Fruit fly (Drosophila melanogaster): ENCODE data around the gene Mst84Da.

The Mst84Da gene

dm6 chr3R:7369205-7369604 is 3.6 kb downstream of the Mst84Da start, which contains the start of gene MstProx:
MstProx (minus strand) TSS chr3R:7369305.
- TF ChIP-seq Hr39 (optimal IDR thresholded peaks at IDR 0.05): no peak
- TF ChIP-seq pb (GFP tag; optimal IDR thresholded peaks at IDR 0.05): no peak
- no peak for TF ChIP-seq Kr (GFP tag; optimal IDR thresholded peaks at IDR 0.05)
- TF ChIP-seq usp (GFP tag; optimal IDR thresholded peaks at IDR 0.05): no peak
- TF ChIP-seq HLHmδ (GFP tag; optimal IDR thresholded peaks at IDR 0.05): no peak
- TF ChIP-seq CG3065 (GFP tag; optimal IDR thresholded peaks at IDR 0.05): no peak
- TF ChIP-seq nmo (GFP tag; optimal IDR thresholded peaks at IDR 0.05): no peak

dm6 chr3R:7391113-7391512 is 25.5 kb downstream of the Mst84Da start, which contains the start of gene CG42650:
CG42650 (plus strand) TSS chr3R:7391413.
- TF ChIP-seq CG6272 (GFP tag; IDR thresholded peaks at IDR 0.05) (no peak), Jarid2 (GFP tag; optimal IDR thresholded peaks at IDR 0.05) (no peak), NK7.1 (GFP tag; optimal IDR thresholded peaks at IDR 0.05) (no peak), hth (optimal IDR thresholded peaks at IDR 0.05) (no peak), phol (tag; optimal IDR thresholded peaks at IDR 0.05) (no peak)

- TF ChIP-seq chinmo (GFP tag; IDR thresholded peaks at IDR 0.05; ENCODE audit: partially characterized antibody): 0 out of 4 replicates have a peak, but pooled peaks have one; percentile 24
- no peak for TF ChIP-seq nom (GFP tag; optimal IDR thresholded peaks at IDR 0.05)
- peak; percentile 91 for TF ChIP-seq ewg (GFP tag; optimal IDR thresholded peaks at IDR 0.05)
- no peak for TF ChIP-seq da (GFP tag; optimal IDR thresholded peaks at IDR 0.05)
- peak; percentile 92 for TF ChIP-seq Deaf1 (tag; optimal IDR thresholded peaks at IDR 0.05)
- peak; percentile 79 for TF ChIP-seq CTCF (GFP tag; optimal IDR thresholded peaks at IDR 0.05)
- TF ChIP-seq Trl (optimal IDR thresholded peaks at IDR 0.05): peak; percentile 2 to 30
- TF ChIP-seq Trl (GFP tag; optimal IDR thresholded peaks at IDR 0.05): no peak
Measured at dm6 chr3R:7394047-7394446, 28.4 kb downstream of the Mst84Da start.

- TF ChIP-seq sd (tag; optimal IDR thresholded peaks at IDR 0.05): no peak
- no peak for TF ChIP-seq stc (GFP tag; IDR thresholded peaks at IDR 0.05)
- no peak for TF ChIP-seq Sox100B (GFP tag; optimal IDR thresholded peaks at IDR 0.05)
- no peak for TF ChIP-seq tin (GFP tag; optimal IDR thresholded peaks at IDR 0.05)
- TF ChIP-seq Xbp1 (GFP tag; optimal IDR thresholded peaks at IDR 0.05): no peak
- no peak for TF ChIP-seq Gsc (GFP tag; IDR thresholded peaks at IDR 0.05)
- no peak for TF ChIP-seq CG1529 (GFP tag; optimal IDR thresholded peaks at IDR 0.05)
- TF ChIP-seq CG15073 (GFP tag; optimal IDR thresholded peaks at IDR 0.05): no peak
- no peak for TF ChIP-seq wdn (GFP tag; IDR thresholded peaks at IDR 0.05)
- no peak for TF ChIP-seq sim (GFP tag; IDR thresholded peaks at IDR 0.05)
- TF ChIP-seq kni (GFP tag; optimal IDR thresholded peaks at IDR 0.05): no peak
- no peak for TF ChIP-seq Dbx (GFP tag; IDR thresholded peaks at IDR 0.05)
- no peak for TF ChIP-seq CG7556 (GFP tag; optimal IDR thresholded peaks at IDR 0.05)
- no peak for TF ChIP-seq peb (GFP tag; IDR thresholded peaks at IDR 0.05)
- TF ChIP-seq CG34376 (GFP tag; optimal IDR thresholded peaks at IDR 0.05): no peak
- TF ChIP-seq pita (GFP tag; optimal IDR thresholded peaks at IDR 0.05): no peak
- no peak for TF ChIP-seq aop (GFP tag; IDR thresholded peaks at IDR 0.05)
- no peak for TF ChIP-seq CG15011 (GFP tag; optimal IDR thresholded peaks at IDR 0.05)
Measured at dm6 chr3R:7406569-7406968, 40.9 kb downstream of the Mst84Da start, which contains the start of gene Ir84a. Ir84a (plus strand) TSS chr3R:7406869.
